Worm (Caenorhabditis elegans) whole organism, L4 larva: ENCODE data around the gene ska-3.

Experiments
- F10B5.3 ChIP-seq: sonication (generic microtip); optimal IDR thresholded peaks from 2 replicates; lab custom pipeline; 2016; ENCODE audit warnings: mild to moderate bottlenecking, missing genetic modification characterization, missing compliant biosample characterization
- F37D6.2 ChIP-seq: sonication (generic microtip); optimal IDR thresholded peaks from 2 replicates; lab custom pipeline; 2016; ENCODE audit warnings: mild to moderate bottlenecking, missing genetic modification characterization, missing compliant biosample characterization
- F49E8.2 ChIP-seq: sonication (generic microtip); optimal IDR thresholded peaks from 2 replicates; lab custom pipeline; 2016; ENCODE audit warnings: missing compliant biosample characterization, mild to moderate bottlenecking, missing genetic modification characterization, borderline replicate concordance
- Y105C5A.15 ChIP-seq: fragments of 200-800 bp; sonication (Bioruptor generic); IDR thresholded peaks from 2 replicates; pipeline ENCODE4 v1.3.6; 2022; ENCODE audit warnings: missing genetic modification characterization, missing compliant biosample characterization
- Y48G9A.11 ChIP-seq: fragments of 200-800 bp; sonication (Bioruptor generic); IDR thresholded peaks from 2 replicates; pipeline ENCODE4 v1.3.6; 2022; ENCODE audit warnings: missing genetic modification reagents, missing genetic modification characterization, missing compliant biosample characterization
- Y75B8A.6 ChIP-seq: fragments of 200-800 bp; sonication (Bioruptor generic); IDR thresholded peaks from 2 replicates; pipeline ENCODE4 v1.3.6; 2022; ENCODE audit warnings: missing genetic modification reagents, missing genetic modification characterization, missing compliant biosample characterization
- ZK546.5 ChIP-seq, 2 experiments: sonication (generic microtip); optimal IDR thresholded peaks; 2 replicates each; lab custom pipeline; 2017; ENCODE audit warnings: missing biosample characterization in 2 of 2, missing genetic modification characterization in 2 of 2
- aha-1 ChIP-seq: fragments of 150-350 bp; peaks from one replicate; lab custom pipeline; 2014; ENCODE audit warnings: missing biosample characterization, missing genetic modification characterization
- aly-2 ChIP-seq: sonication (generic microtip); optimal IDR thresholded peaks from 2 replicates; lab custom pipeline; 2018; ENCODE audit warnings: missing biosample characterization, missing genetic modification characterization
- arid-1 ChIP-seq: fragments of 200-800 bp; sonication (Bioruptor generic); conservative IDR thresholded peaks from 2 replicates; pipeline ENCODE4 v1.3.6; 2022; ENCODE audit warnings: missing genetic modification reagents, missing genetic modification characterization, missing compliant biosample characterization
- ceh-20 ChIP-seq: fragments of 200-800 bp; sonication (Bioruptor generic); IDR thresholded peaks from 2 replicates; pipeline ENCODE4 v1.3.6; 2022; ENCODE audit warnings: missing genetic modification reagents, missing genetic modification characterization, missing compliant biosample characterization
- ceh-28 ChIP-seq: fragments of 150-350 bp; optimal IDR thresholded peaks from 2 replicates; lab custom pipeline; 2014; ENCODE audit warnings: missing biosample characterization, missing genetic modification reagents, missing genetic modification characterization
- ceh-32 ChIP-seq: sonication (generic microtip); optimal IDR thresholded peaks from 2 replicates; lab custom pipeline; 2016; ENCODE audit warnings: mild to moderate bottlenecking, missing genetic modification characterization, missing compliant biosample characterization; ENCODE audit not compliant: poor library complexity
- ceh-82 ChIP-seq: sonication (generic microtip); optimal IDR thresholded peaks from 2 replicates; lab custom pipeline; 2017; ENCODE audit warnings: missing biosample characterization, missing genetic modification characterization
- ces-1 ChIP-seq: fragments of 150-350 bp; sonication (generic microtip); optimal IDR thresholded peaks from 4 replicates; lab custom pipeline; 2014; ENCODE audit warnings: missing biosample characterization, missing genetic modification reagents, missing genetic modification characterization
- cey-2 ChIP-seq: sonication (generic microtip); optimal IDR thresholded peaks from 3 replicates; lab custom pipeline; 2017; ENCODE audit warnings: missing genetic modification characterization, mild to moderate bottlenecking, missing compliant biosample characterization, antibody characterized with exemption, borderline replicate concordance; ENCODE audit not compliant: insufficient read depth
- ctbp-1 ChIP-seq: fragments of 200-800 bp; sonication (Bioruptor generic); IDR thresholded peaks from 2 replicates; pipeline ENCODE4 v1.3.6; 2022; ENCODE audit warnings: missing genetic modification reagents, missing genetic modification characterization, missing compliant biosample characterization
- daf-8 ChIP-seq: fragments of 200-800 bp; sonication (Bioruptor generic); IDR thresholded peaks from 2 replicates; pipeline ENCODE4 v1.3.6; 2022; ENCODE audit warnings: missing genetic modification characterization, missing compliant biosample characterization
- duxl-1 ChIP-seq: sonication (generic microtip); optimal IDR thresholded peaks from 2 replicates; lab custom pipeline; 2016; ENCODE audit warnings: mild to moderate bottlenecking, missing genetic modification characterization, moderate library complexity, missing compliant biosample characterization; ENCODE audit not compliant: poor library complexity
- hlh-30 ChIP-seq: sonication (generic microtip); optimal IDR thresholded peaks from 2 replicates; lab custom pipeline; 2017; ENCODE audit warnings: antibody characterized with exemption, mild to moderate bottlenecking, missing genetic modification characterization, missing compliant biosample characterization; ENCODE audit not compliant: insufficient read depth
- jun-1 ChIP-seq: fragments of 150-350 bp; optimal IDR thresholded peaks from 2 replicates; lab custom pipeline; 2014; ENCODE audit warnings: missing biosample characterization, missing genetic modification reagents, missing genetic modification characterization
- lim-7 ChIP-seq: fragments of 200-800 bp; sonication (Bioruptor generic); IDR thresholded peaks from 2 replicates; pipeline ENCODE4 v1.3.6; 2022; ENCODE audit warnings: missing genetic modification characterization, missing compliant biosample characterization
- lin-1 ChIP-seq: fragments of 200-800 bp; sonication (Bioruptor generic); IDR thresholded peaks from 2 replicates; pipeline ENCODE4 v1.3.6; 2022; ENCODE audit warnings: missing genetic modification reagents, missing genetic modification characterization, missing compliant biosample characterization
- lin-29 ChIP-seq: fragments of 200-800 bp; sonication (Bioruptor generic); IDR thresholded peaks from 2 replicates; pipeline ENCODE4 v1.3.6; 2022; ENCODE audit warnings: missing genetic modification reagents, missing genetic modification characterization, missing compliant biosample characterization
- lin-38 ChIP-seq: fragments of 200-800 bp; sonication (Bioruptor generic); IDR thresholded peaks from 2 replicates; pipeline ENCODE4 v1.3.6; 2022; ENCODE audit warnings: missing genetic modification reagents, missing genetic modification characterization, missing compliant biosample characterization
- lir-3 ChIP-seq: sonication (generic microtip); optimal IDR thresholded peaks from 2 replicates; lab custom pipeline; 2016; ENCODE audit warnings: mild to moderate bottlenecking, missing genetic modification characterization, missing compliant biosample characterization
- madf-5 ChIP-seq, 2 experiments: fragments of 200-800 bp; sonication (Bioruptor generic); IDR thresholded peaks; 2 replicates each; pipeline ENCODE4 v1.3.6; 2022; ENCODE audit warnings: missing compliant biosample characterization in 2 of 2, missing genetic modification characterization in 2 of 2
- mxl-2 ChIP-seq: fragments of 200-800 bp; sonication (Bioruptor generic); conservative IDR thresholded peaks from 2 replicates; pipeline ENCODE4 v1.3.6; 2022; ENCODE audit warnings: missing genetic modification reagents, missing genetic modification characterization, missing compliant biosample characterization
- nhr-10 ChIP-seq: fragments of 150-350 bp; optimal IDR thresholded peaks from 2 replicates; lab custom pipeline; 2014; ENCODE audit warnings: missing biosample characterization, missing genetic modification characterization
- nhr-102 ChIP-seq: sonication (generic microtip); optimal IDR thresholded peaks from 2 replicates; lab custom pipeline; 2016; ENCODE audit warnings: mild to moderate bottlenecking, missing genetic modification characterization, moderate library complexity, missing compliant biosample characterization
- nhr-11 ChIP-seq: fragments of 150-350 bp; optimal IDR thresholded peaks from 2 replicates; lab custom pipeline; 2014; ENCODE audit warnings: missing biosample characterization, missing genetic modification characterization
- nhr-28 ChIP-seq: fragments of 150-350 bp; optimal IDR thresholded peaks from 2 replicates; lab custom pipeline; 2014; ENCODE audit warnings: missing biosample characterization, missing genetic modification characterization
- nhr-41 ChIP-seq: fragments of 200-800 bp; sonication (Bioruptor generic); IDR thresholded peaks from 2 replicates; pipeline ENCODE4 v1.3.6; 2022; ENCODE audit warnings: missing genetic modification reagents, missing genetic modification characterization, missing compliant biosample characterization
- nhr-42 ChIP-seq: fragments of 200-800 bp; sonication (Bioruptor generic); IDR thresholded peaks from 2 replicates; pipeline ENCODE4 v1.3.6; 2022; ENCODE audit warnings: missing genetic modification characterization, missing compliant biosample characterization
- nhr-76 ChIP-seq: fragments of 150-350 bp; optimal IDR thresholded peaks from 2 replicates; lab custom pipeline; 2014; ENCODE audit warnings: missing biosample characterization, missing genetic modification characterization
- nhr-77 ChIP-seq: fragments of 150-350 bp; optimal IDR thresholded peaks from 2 replicates; lab custom pipeline; 2014; ENCODE audit warnings: missing biosample characterization, missing genetic modification characterization
- pha-4 ChIP-seq, 2 experiments: fragments of 150-350 bp in 1 of 2; fragments of 200-800 bp in 1 of 2; sonication (Bioruptor generic) in 1 of 2; IDR thresholded peaks in 1 of 2; optimal IDR thresholded peaks in 1 of 2; 2 replicates each; pipeline versions ENCODE4 v1.3.6 to Lab custom; 2014 to 2022; ENCODE audit warnings: missing genetic modification characterization in 2 of 2, missing genetic modification reagents in 2 of 2, missing biosample characterization in 1 of 2, missing compliant biosample characterization in 1 of 2
- php-3 ChIP-seq: fragments of 200-800 bp; sonication (Bioruptor generic); IDR thresholded peaks from 2 replicates; pipeline ENCODE4 v1.3.6; 2022; ENCODE audit warnings: missing genetic modification reagents, missing genetic modification characterization, missing compliant biosample characterization
- sdz-12 ChIP-seq: fragments of 200-800 bp; sonication (Bioruptor generic); optimal IDR thresholded peaks from 2 replicates; lab custom pipeline; 2018; ENCODE audit warnings: mild to moderate bottlenecking, missing genetic modification characterization, missing compliant biosample characterization
- snpc-1.2 ChIP-seq: fragments of 200-800 bp; sonication (Bioruptor generic); IDR thresholded peaks from 2 replicates; pipeline ENCODE4 v1.3.6; 2022; ENCODE audit warnings: missing genetic modification reagents, missing genetic modification characterization, missing compliant biosample characterization
- spr-1 ChIP-seq: sonication (generic microtip); optimal IDR thresholded peaks from 2 replicates; lab custom pipeline; 2016; ENCODE audit warnings: mild to moderate bottlenecking, missing genetic modification characterization, missing compliant biosample characterization
- spr-3 ChIP-seq: fragments of 200-800 bp; sonication (Bioruptor generic); optimal IDR thresholded peaks from 2 replicates; lab custom pipeline; 2018; ENCODE audit warnings: mild to moderate bottlenecking, missing genetic modification characterization, missing compliant biosample characterization
- tag-97 ChIP-seq: fragments of 200-800 bp; sonication (Bioruptor generic); IDR thresholded peaks from 2 replicates; pipeline ENCODE4 v1.3.6; 2022; ENCODE audit warnings: missing genetic modification characterization, missing compliant biosample characterization
- unc-130 ChIP-seq: sonication (generic microtip); optimal IDR thresholded peaks from 2 replicates; lab custom pipeline; 2016; ENCODE audit warnings: missing genetic modification reagents, missing genetic modification characterization, missing compliant biosample characterization
- vab-7 ChIP-seq: fragments of 200-800 bp; sonication (Bioruptor generic); IDR thresholded peaks from 2 replicates; pipeline ENCODE4 v1.3.6; 2022; ENCODE audit warnings: missing genetic modification reagents, missing genetic modification characterization, missing compliant biosample characterization
- zfp-2 ChIP-seq: sonication (generic microtip); optimal IDR thresholded peaks from 2 replicates; lab custom pipeline; 2016; ENCODE audit warnings: mild to moderate bottlenecking, missing genetic modification characterization, missing compliant biosample characterization
- zip-2 ChIP-seq: fragments of 150-350 bp; optimal IDR thresholded peaks from 2 replicates; lab custom pipeline; 2014; ENCODE audit warnings: missing biosample characterization, missing genetic modification characterization

ska-3 gene

DNA sequence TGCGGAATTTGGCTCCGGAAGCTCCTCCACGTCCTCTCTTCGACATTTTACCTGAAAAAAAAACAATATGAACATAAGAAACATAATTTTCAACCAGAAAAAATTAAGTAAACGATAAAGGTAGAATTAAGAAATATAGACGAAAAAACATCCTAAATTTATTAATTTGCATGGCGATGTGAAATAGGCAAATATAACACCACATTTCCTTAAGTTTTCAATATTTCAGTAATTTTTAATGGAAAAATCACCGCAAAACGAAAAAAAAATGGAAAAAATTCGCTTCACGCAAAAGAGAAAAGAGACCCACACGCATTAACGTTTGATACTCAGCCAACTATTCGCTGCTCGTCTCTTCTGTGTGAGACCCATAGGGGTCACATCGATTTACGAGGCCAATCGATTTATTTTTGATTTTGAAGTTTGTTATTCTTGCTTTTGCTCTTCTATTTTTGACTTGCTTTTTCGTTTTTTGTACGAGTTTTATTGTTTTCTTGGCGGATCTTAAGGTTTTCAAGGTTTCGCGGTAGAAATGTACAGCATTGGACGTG lies 27.3 kb upstream of the ska-3 start, which contains the start of gene rpl-23 (continued):
- TF ChIP-seq snpc-1.2 (GFP tag; lab: Robert Waterston, UW), result no peak
- TF ChIP-seq lin-1 (GFP tag; lab: Robert Waterston, UW), result no peak
- peak; percentile 83 for TF ChIP-seq nhr-28
- peak; percentile 52; the same call in 1 of the 2 replicates for TF ChIP-seq ceh-20 (GFP tag; lab: Robert Waterston, UW)
- TF ChIP-seq vab-7 (GFP tag; lab: Robert Waterston, UW), result peak; percentile 61
- TF ChIP-seq lir-3, result no peak
- 0 out of 2 replicates have a peak, but pooled peaks have one; percentile 52 for TF ChIP-seq lim-7 (GFP tag; lab: Robert Waterston, UW)
- no peak for TF ChIP-seq daf-8
- TF ChIP-seq nhr-41 (GFP tag; lab: Robert Waterston, UW), result no peak
- peak; percentile 85 for TF ChIP-seq ceh-28 (tag; lab: Kevin White, UChicago)
- TF ChIP-seq Y48G9A.11 (GFP tag; lab: Robert Waterston, UW), result peak; percentile 35; the same call in 1 of the 2 replicates
- TF ChIP-seq aha-1, result peak; percentile 97
- peak; percentile 29 for TF ChIP-seq zip-2 (tag; lab: Kevin White, UChicago)
- TF ChIP-seq ctbp-1 (GFP tag; lab: Robert Waterston, UW), result peak; percentile 49; the same call in 1 of the 2 replicates
- TF ChIP-seq jun-1 (tag; lab: Kevin White, UChicago), result peak; percentile 27
- TF ChIP-seq hlh-30 (tag; lab: Kevin White, UChicago), result peak; percentile 92
- TF ChIP-seq tag-97 (GFP tag; lab: Robert Waterston, UW), result no peak
- peak; percentile 52 for TF ChIP-seq nhr-102 (tag; lab: Kevin White, UChicago)
- peak; percentile 96 for TF ChIP-seq nhr-11 (tag; lab: Kevin White, UChicago)
- TF ChIP-seq Y75B8A.6, result no peak
- TF ChIP-seq arid-1, result peak; percentile 74; the same call in 1 of the 2 replicates
- peak; percentile 63 for TF ChIP-seq ces-1 (GFP tag; lab: Kevin White, UChicago)
- peak; percentile 64; the same call in 1 of the 2 replicates for TF ChIP-seq pha-4 (GFP tag; IDR thresholded peaks at IDR 0.05; lab: Robert Waterston, UW)
- peak; percentile 98 for TF ChIP-seq pha-4 (tag; optimal IDR thresholded peaks at IDR 0.05; lab: Kevin White, UChicago)
- TF ChIP-seq mxl-2, result no peak
- no peak for TF ChIP-seq ceh-82 (tag; lab: Kevin White, UChicago)
- TF ChIP-seq F10B5.3 (tag; lab: Kevin White, UChicago), result no peak
- TF ChIP-seq, all 104 proteins: peak for 51

DNA sequence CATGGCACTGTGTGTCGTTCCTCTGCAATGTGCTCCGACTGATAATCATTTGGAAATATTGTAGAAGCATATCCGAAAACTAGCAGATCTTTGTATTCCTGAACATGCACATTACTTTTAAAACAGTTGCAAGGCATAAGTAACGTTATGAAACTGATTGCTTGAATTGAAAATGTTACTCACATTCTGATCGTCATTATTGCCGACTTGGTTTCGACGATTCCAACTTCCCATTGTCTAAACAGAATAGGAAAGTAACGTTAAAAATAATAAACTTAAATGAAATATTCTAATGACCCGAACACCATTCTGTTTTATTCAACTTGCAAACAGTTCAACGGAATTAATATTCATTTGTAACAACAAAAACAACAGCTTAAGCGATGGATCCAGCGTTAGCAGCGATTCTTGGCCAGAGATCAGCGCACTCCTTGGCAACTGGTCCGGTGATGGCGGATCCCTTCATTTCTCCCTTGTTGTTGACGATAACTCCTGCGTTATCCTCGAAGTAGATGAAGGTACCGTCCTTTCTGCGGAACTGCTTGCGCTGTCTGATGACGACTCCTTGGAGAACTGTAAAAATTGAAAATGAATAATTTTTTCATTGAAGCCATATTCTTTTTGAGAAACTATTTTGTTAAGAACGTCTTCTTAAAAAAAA lies 26.6 kb upstream of the ska-3 start, which contains the start of gene swp-1:
Gene swp-1 (minus strand): TSS at position 298 of the 661 bp plus-strand sequence.
- TF ChIP-seq tag-97 (GFP tag; lab: Robert Waterston, UW), result no peak
- TF ChIP-seq nhr-28, result no peak
- TF ChIP-seq sdz-12 (GFP tag; lab: Kevin White, UChicago), result no peak
- no peak for TF ChIP-seq nhr-10
- TF ChIP-seq mxl-2, result no peak
- no peak for TF ChIP-seq nhr-77 (tag; lab: Kevin White, UChicago)
- TF ChIP-seq ceh-28 (tag; lab: Kevin White, UChicago), result no peak
- no peak for TF ChIP-seq spr-1 (tag; lab: Kevin White, UChicago)
- no peak for TF ChIP-seq ZK546.5 (tag; optimal IDR thresholded peaks at IDR 0.05; lab: Kevin White, UChicago)
- TF ChIP-seq spr-3 (GFP tag; lab: Kevin White, UChicago), result no peak
- no peak for TF ChIP-seq madf-5 (GFP tag; IDR thresholded peaks at IDR 0.05; lab: Robert Waterston, UW)
- TF ChIP-seq F49E8.2 (tag; lab: Kevin White, UChicago), result peak; percentile 70
- TF ChIP-seq php-3 (GFP tag; lab: Robert Waterston, UW), result no peak
- TF ChIP-seq lin-29, result no peak
- TF ChIP-seq F37D6.2 (tag; lab: Kevin White, UChicago), result no peak
- no peak for TF ChIP-seq aly-2
- no peak for TF ChIP-seq Y75B8A.6
- TF ChIP-seq nhr-76, result no peak
- no peak for TF ChIP-seq nhr-42 (GFP tag; lab: Robert Waterston, UW)
- peak; percentile 48 for TF ChIP-seq lin-38 (GFP tag; lab: Robert Waterston, UW)
- no peak for TF ChIP-seq duxl-1 (tag; lab: Kevin White, UChicago)
- TF ChIP-seq zfp-2 (tag; lab: Kevin White, UChicago), result no peak
- TF ChIP-seq ceh-32 (tag; lab: Kevin White, UChicago), result no peak
- TF ChIP-seq hlh-30 (tag; lab: Kevin White, UChicago), result no peak
- peak; percentile 3; the same call in 1 of the 2 replicates for TF ChIP-seq Y105C5A.15 (GFP tag; lab: Robert Waterston, UW)
- peak; percentile 5 for TF ChIP-seq unc-130 (GFP tag; lab: Kevin White, UChicago)
- TF ChIP-seq cey-2 (tag; lab: Kevin White, UChicago), result no peak
- TF ChIP-seq F10B5.3 (tag; lab: Kevin White, UChicago), result no peak
